Worm (Caenorhabditis elegans) whole organism, early embryonic: ENCODE results near the gene msp-40.

Experiments
- flt-1 ChIP-seq: fragments of 200-800 bp; sonication (Bioruptor generic); IDR thresholded peaks from 2 replicates; pipeline ENCODE4 v1.3.6; 2022; ENCODE audit warnings: missing genetic modification characterization, missing compliant biosample characterization
- hmg-4 ChIP-seq: fragments of 200-800 bp; sonication (Bioruptor generic); optimal IDR thresholded peaks from 2 replicates; lab custom pipeline; 2018; ENCODE audit warnings: mild to moderate bottlenecking, missing genetic modification characterization, missing compliant biosample characterization
- hnd-1 ChIP-seq: sonication (generic microtip); optimal IDR thresholded peaks from 2 replicates; lab custom pipeline; 2016; ENCODE audit warnings: missing genetic modification characterization, missing compliant biosample characterization
- scrt-1 ChIP-seq: fragments of 200-800 bp; sonication (Bioruptor generic); IDR thresholded peaks from 2 replicates; pipeline ENCODE4 v1.3.6; 2022; ENCODE audit warnings: missing genetic modification characterization, missing compliant biosample characterization
- tra-4 ChIP-seq: sonication (generic microtip); optimal IDR thresholded peaks from 2 replicates; lab custom pipeline; 2017; ENCODE audit warnings: missing genetic modification characterization, missing compliant biosample characterization

- no peak for TF ChIP-seq tra-4 (tag; lab: Kevin White, UChicago)
- no peak for TF ChIP-seq hmg-4 (GFP tag; lab: Kevin White, UChicago)
- no peak for TF ChIP-seq scrt-1
- TF ChIP-seq hnd-1, result no peak
- no peak for TF ChIP-seq flt-1 (GFP tag; lab: Robert Waterston, UW)
Measured at ce11 chrII:4849885-4850284, 24.7 kb downstream of the msp-40 start, which contains the start of gene T23B7.3.
